Worm (Caenorhabditis elegans): ENCODE data around the gene R04A9.6.

DNA sequence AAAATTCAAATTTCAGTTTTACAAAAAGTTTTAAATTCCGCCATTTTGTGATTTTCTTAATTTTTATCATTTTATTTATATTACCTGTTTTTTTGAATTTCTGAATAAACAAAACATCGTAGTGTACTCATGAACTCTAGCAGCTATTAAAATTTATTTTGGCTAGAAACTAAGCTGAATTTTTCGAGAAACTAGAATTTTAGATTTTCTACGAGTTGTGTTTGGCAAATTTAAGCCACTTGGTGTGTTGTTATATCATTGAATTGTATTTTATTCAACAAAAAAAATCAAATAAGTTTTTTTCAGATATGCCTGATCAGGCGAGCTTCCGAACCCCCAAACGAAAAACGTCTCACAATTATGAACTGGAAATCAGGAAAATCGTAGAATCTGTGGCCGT is at the start of gene R04A9.6:
- TF ChIP-seq blmp-1 (tag; optimal IDR thresholded peaks at IDR 0.05), result no peak
- TF ChIP-seq ztf-11 (tag; optimal IDR thresholded peaks at IDR 0.05), result no peak
- TF ChIP-seq mep-1 (tag; optimal IDR thresholded peaks at IDR 0.05), result no peak
- TF ChIP-seq unc-39 (tag; optimal IDR thresholded peaks at IDR 0.05), result no peak
- no peak for TF ChIP-seq nhr-237 (tag; optimal IDR thresholded peaks at IDR 0.05)
- TF ChIP-seq ces-1 (GFP tag; optimal IDR thresholded peaks at IDR 0.05), result no peak
- TF ChIP-seq nhr-76 (tag; optimal IDR thresholded peaks at IDR 0.05), result no peak
- no peak for TF ChIP-seq elt-3 (tag; optimal IDR thresholded peaks at IDR 0.05)
- no peak for TF ChIP-seq ceh-83 (GFP tag; optimal IDR thresholded peaks at IDR 0.05)
- TF ChIP-seq mls-2 (tag; optimal IDR thresholded peaks at IDR 0.05), result no peak
- no peak for TF ChIP-seq unc-62 (GFP tag; optimal IDR thresholded peaks at IDR 0.05)
- TF ChIP-seq ceh-39 (tag; optimal IDR thresholded peaks at IDR 0.05), result no peak
- TF ChIP-seq mab-5 (tag; optimal IDR thresholded peaks at IDR 0.05), result no peak
